Fruit fly (Drosophila melanogaster) Kc167 (cell line): ENCODE results near the gene CG5111.

Source experiments
- psq ChIP-seq: fragments of >200 bp; optimal IDR thresholded peaks from 2 replicates; lab custom pipeline; 2017; ENCODE audit warnings: missing external identifiers
- ttk ChIP-seq: sonication (Bioruptor generic); optimal IDR thresholded peaks from 2 replicates; lab custom pipeline; 2017; ENCODE audit warnings: missing external identifiers

dm6 chr3R:25461666-25462065, 44.4 kb upstream of the CG5111 start:
- TF ChIP-seq psq (lab: Kevin White, UChicago) (no peak), ttk (lab: Kevin White, UChicago) (no peak)
